Fruit fly (Drosophila melanogaster): ENCODE results near the gene CG31279.

The CG31279 gene

dm6 chr3R:16441367-16441923 lies 11.0 kb downstream of the CG31279 start, which contains the start of gene ema (continued):
- peak; percentile 29 for TF ChIP-seq CG10267 (tag; optimal IDR thresholded peaks at IDR 0.05)
- no peak for TF ChIP-seq CG1233 (GFP tag; optimal IDR thresholded peaks at IDR 0.05)
- no peak for TF ChIP-seq CG15269 (tag; optimal IDR thresholded peaks at IDR 0.05)
- peak; percentile 20; the same call in 1 of the 2 replicates for TF ChIP-seq Adf1 (GFP tag; IDR thresholded peaks at IDR 0.05)
- TF ChIP-seq CG6765 (GFP tag; optimal IDR thresholded peaks at IDR 0.05): peak; percentile 5
- peak; percentile 17; the same call in 1 of the 3 replicates for TF ChIP-seq ci (GFP tag; IDR thresholded peaks at IDR 0.05)
- TF ChIP-seq salm (tag; optimal IDR thresholded peaks at IDR 0.05): no peak
- peak; percentile 17 for TF ChIP-seq CG13624 (GFP tag; optimal IDR thresholded peaks at IDR 0.05)
- peak; percentile 41 for TF ChIP-seq CG12391 (tag; optimal IDR thresholded peaks at IDR 0.05)
- no peak for TF ChIP-seq CG14965 (GFP tag; optimal IDR thresholded peaks at IDR 0.05; ENCODE audit: borderline replicate concordance)
- TF ChIP-seq sug (tag; optimal IDR thresholded peaks at IDR 0.05): peak; percentile 38
- no peak for TF ChIP-seq kni (GFP tag; optimal IDR thresholded peaks at IDR 0.05)
- TF ChIP-seq Rfx (GFP tag; IDR thresholded peaks at IDR 0.05): peak; percentile 49; the same call in 1 of the 2 replicates
- no peak for TF ChIP-seq zen (tag; optimal IDR thresholded peaks at IDR 0.05)
- TF ChIP-seq CG2712 (tag; optimal IDR thresholded peaks at IDR 0.05): peak; percentile 45
- no peak for TF ChIP-seq CTCF (GFP tag; optimal IDR thresholded peaks at IDR 0.05)
- no peak for TF ChIP-seq org-1 (GFP tag; optimal IDR thresholded peaks at IDR 0.05)
- no peak for TF ChIP-seq nerfin-2 (GFP tag; IDR thresholded peaks at IDR 0.05; ENCODE audit: partially characterized antibody)
- TF ChIP-seq twi (tag; optimal IDR thresholded peaks at IDR 0.05): no peak
- no peak for TF ChIP-seq NC2α (GFP tag; optimal IDR thresholded peaks at IDR 0.05)
- TF ChIP-seq sna (GFP tag; IDR thresholded peaks at IDR 0.05; ENCODE audit: partially characterized antibody): 0 out of 2 replicates have a peak, but pooled peaks have one; percentile 21
- TF ChIP-seq slbo (GFP tag; IDR thresholded peaks at IDR 0.05): peak; percentile 56
- TF ChIP-seq CG34422 (GFP tag; IDR thresholded peaks at IDR 0.05): peak; percentile 70; the same call in 1 of the 3 replicates
- TF ChIP-seq lola (GFP tag; optimal IDR thresholded peaks at IDR 0.05): no peak
- TF ChIP-seq CG12769 (tag; optimal IDR thresholded peaks at IDR 0.05): no peak
- peak; percentile 23 for TF ChIP-seq CHES-1-like (GFP tag; optimal IDR thresholded peaks at IDR 0.05)
- TF ChIP-seq Mad (GFP tag; optimal IDR thresholded peaks at IDR 0.05): no peak
- TF ChIP-seq CG8944 (GFP tag; optimal IDR thresholded peaks at IDR 0.05): peak; percentile 8
- peak; percentile 24 for TF ChIP-seq dpn (GFP tag; optimal IDR thresholded peaks at IDR 0.05)
- TF ChIP-seq CG33557 (GFP tag; optimal IDR thresholded peaks at IDR 0.05): no peak
- TF ChIP-seq crp (GFP tag; optimal IDR thresholded peaks at IDR 0.05): peak; percentile 54 to 95
- no peak for TF ChIP-seq stc (GFP tag; IDR thresholded peaks at IDR 0.05)
- TF ChIP-seq bigmax (GFP tag; optimal IDR thresholded peaks at IDR 0.05): no peak
- TF ChIP-seq Sry-δ (GFP tag; optimal IDR thresholded peaks at IDR 0.05): peak; percentile 58
- TF ChIP-seq Antp (GFP tag; optimal IDR thresholded peaks at IDR 0.05): peak; percentile 1
- TF ChIP-seq stwl (tag; optimal IDR thresholded peaks at IDR 0.05): peak; percentile 57
- no peak for TF ChIP-seq Nf-YB (GFP tag; optimal IDR thresholded peaks at IDR 0.05)
- TF ChIP-seq kah (GFP tag; optimal IDR thresholded peaks at IDR 0.05): peak; percentile 71
- TF ChIP-seq H15 (GFP tag; IDR thresholded peaks at IDR 0.05): no peak
- no peak for TF ChIP-seq knrl (GFP tag; IDR thresholded peaks at IDR 0.05; ENCODE audit: partially characterized antibody)
- TF ChIP-seq CG2129 (GFP tag; IDR thresholded peaks at IDR 0.05; ENCODE audit: partially characterized antibody): 0 out of 2 replicates have a peak, but pooled peaks have one; percentile 10
- peak; percentile 97 for TF ChIP-seq CG17385 (GFP tag; optimal IDR thresholded peaks at IDR 0.05)
- TF ChIP-seq sd (tag; optimal IDR thresholded peaks at IDR 0.05): no peak
- TF ChIP-seq ato (GFP tag; IDR thresholded peaks at IDR 0.05; ENCODE audit: partially characterized antibody): no peak
- peak; percentile 61 for TF ChIP-seq CG12659 (GFP tag; optimal IDR thresholded peaks at IDR 0.05)
- peak; percentile 28 for TF ChIP-seq nmo (GFP tag; optimal IDR thresholded peaks at IDR 0.05)
- TF ChIP-seq shn (GFP tag; optimal IDR thresholded peaks at IDR 0.05): peak; percentile 32
- peak; percentile 89 for TF ChIP-seq scrt (GFP tag; optimal IDR thresholded peaks at IDR 0.05)
- peak; percentile 17 for TF ChIP-seq CG18262 (tag; optimal IDR thresholded peaks at IDR 0.05)

All from whole organism, embryonic.